Worm (Caenorhabditis elegans) whole organism, L1 larva: ENCODE results near the gene dnc-4.

Experiments used
- C04F5.9 ChIP-seq: sonication (generic microtip); optimal IDR thresholded peaks from 2 replicates; lab custom pipeline; 2016; ENCODE audit warnings: missing genetic modification characterization, missing compliant biosample characterization
- F16B12.6 ChIP-seq: fragments of 150-350 bp; optimal IDR thresholded peaks from 2 replicates; lab custom pipeline; 2014; ENCODE audit warnings: missing biosample characterization, missing genetic modification characterization
- ama-1 ChIP-seq: fragments of 150-350 bp; optimal IDR thresholded peaks from 2 replicates; lab custom pipeline; 2014
- blmp-1 ChIP-seq: fragments of 150-350 bp; optimal IDR thresholded peaks from 2 replicates; lab custom pipeline; 2014; ENCODE audit warnings: missing biosample characterization, missing genetic modification characterization
- ceh-8 ChIP-seq: fragments of 200-800 bp; sonication (Bioruptor generic); optimal IDR thresholded peaks from 2 replicates; lab custom pipeline; 2018; ENCODE audit warnings: mild to moderate bottlenecking, missing genetic modification characterization, moderate library complexity, missing compliant biosample characterization
- ceh-88 ChIP-seq: fragments of 200-800 bp; sonication (Bioruptor generic); IDR thresholded peaks from 2 replicates; pipeline ENCODE4 v1.3.6; 2022; ENCODE audit warnings: missing genetic modification characterization, missing compliant biosample characterization
- dpl-1 ChIP-seq, 3 experiments: fragments of 150-350 bp in 2 of 3; sonication (generic microtip) in 1 of 3; optimal IDR thresholded peaks; 2 replicates each; lab custom pipeline; 2014 to 2017; ENCODE audit warnings: missing biosample characterization in 3 of 3, missing genetic modification characterization in 3 of 3, missing genetic modification reagents in 3 of 3
- dsc-1 ChIP-seq: sonication (generic microtip); optimal IDR thresholded peaks from 2 replicates; lab custom pipeline; 2016; ENCODE audit warnings: mild to moderate bottlenecking, missing genetic modification characterization, missing compliant biosample characterization
- efl-1 ChIP-seq, 4 experiments: fragments of 150-350 bp; optimal IDR thresholded peaks in 3 of 4; peaks in 1 of 4; 1 replicate in 1 of 4; 2 replicates in 3 of 4; lab custom pipeline; 2014; ENCODE audit warnings: missing biosample characterization in 2 of 4, missing genetic modification characterization in 2 of 4, missing genetic modification reagents in 2 of 4
- egl-27 ChIP-seq, 2 experiments: fragments of 150-350 bp in 1 of 2; sonication (generic microtip); optimal IDR thresholded peaks; 3 replicates each; lab custom pipeline; 2017 to 2018; ENCODE audit warnings: missing biosample characterization in 2 of 2, missing genetic modification characterization in 2 of 2, missing genetic modification reagents in 2 of 2
- elt-2 ChIP-seq: sonication (generic microtip); optimal IDR thresholded peaks from 2 replicates; lab custom pipeline; 2016; ENCODE audit warnings: missing genetic modification characterization, mild to moderate bottlenecking, inconsistent platforms, missing compliant biosample characterization, missing genetic modification reagents
- fkh-4 ChIP-seq: sonication (generic microtip); optimal IDR thresholded peaks from 2 replicates; lab custom pipeline; 2016; ENCODE audit warnings: missing compliant biosample characterization, missing genetic modification characterization, borderline replicate concordance
- fkh-8 ChIP-seq: sonication (generic microtip); optimal IDR thresholded peaks from 2 replicates; lab custom pipeline; 2016; ENCODE audit warnings: mild to moderate bottlenecking, missing genetic modification characterization, missing compliant biosample characterization
- grh-1 ChIP-seq: fragments of 200-800 bp; sonication (Bioruptor generic); IDR thresholded peaks from 2 replicates; pipeline ENCODE4 v1.3.6; 2022; ENCODE audit warnings: missing genetic modification reagents, missing genetic modification characterization, missing compliant biosample characterization
- hpl-2 ChIP-seq: fragments of 150-350 bp; optimal IDR thresholded peaks from 2 replicates; lab custom pipeline; 2014; ENCODE audit warnings: missing biosample characterization, missing genetic modification reagents, missing genetic modification characterization
- lin-13 ChIP-seq: fragments of 150-350 bp; optimal IDR thresholded peaks from 2 replicates; lab custom pipeline; 2014; ENCODE audit warnings: missing biosample characterization, missing genetic modification reagents, missing genetic modification characterization
- lin-15B ChIP-seq: fragments of 150-350 bp; sonication (generic microtip); optimal IDR thresholded peaks from 3 replicates; lab custom pipeline; 2014; ENCODE audit warnings: missing biosample characterization, missing genetic modification characterization
- mdl-1 ChIP-seq, 2 experiments: fragments of 150-350 bp; optimal IDR thresholded peaks; 2 replicates each; lab custom pipeline; 2014 to 2017; ENCODE audit warnings: missing biosample characterization in 2 of 2, missing genetic modification characterization in 2 of 2, inconsistent platforms in 1 of 2
- mef-2 ChIP-seq: fragments of 150-350 bp; optimal IDR thresholded peaks from 2 replicates; lab custom pipeline; 2014; ENCODE audit warnings: missing biosample characterization, missing genetic modification characterization
- nhr-71 ChIP-seq: sonication (generic microtip); optimal IDR thresholded peaks from 2 replicates; lab custom pipeline; 2016; ENCODE audit warnings: mild to moderate bottlenecking, missing genetic modification characterization, moderate library complexity, missing compliant biosample characterization
- nhr-76 ChIP-seq: sonication (generic microtip); optimal IDR thresholded peaks from 2 replicates; lab custom pipeline; 2017; ENCODE audit warnings: missing biosample characterization, missing genetic modification characterization
- nhr-84 ChIP-seq: sonication (generic microtip); optimal IDR thresholded peaks from 2 replicates; lab custom pipeline; 2017; ENCODE audit warnings: missing biosample characterization, missing genetic modification characterization
- nhr-85 ChIP-seq: sonication (generic microtip); peaks from one replicate; lab custom pipeline; 2016; ENCODE audit warnings: missing genetic modification characterization, inconsistent platforms, missing compliant biosample characterization
- pqm-1 ChIP-seq: sonication (generic microtip); optimal IDR thresholded peaks from 3 replicates; lab custom pipeline; 2017; ENCODE audit warnings: missing biosample characterization, missing genetic modification characterization
- sox-4 ChIP-seq: sonication (generic microtip); optimal IDR thresholded peaks from 2 replicates; lab custom pipeline; 2016; ENCODE audit warnings: missing genetic modification characterization, missing compliant biosample characterization
- sptf-1 ChIP-seq: fragments of 150-350 bp; optimal IDR thresholded peaks from 2 replicates; lab custom pipeline; 2014; ENCODE audit warnings: missing biosample characterization, missing genetic modification characterization
- sup-37 ChIP-seq: fragments of 200-800 bp; sonication (Bioruptor generic); optimal IDR thresholded peaks from 2 replicates; lab custom pipeline; 2018; ENCODE audit warnings: mild to moderate bottlenecking, missing genetic modification characterization, missing compliant biosample characterization
- unc-130 ChIP-seq: fragments of 150-350 bp; optimal IDR thresholded peaks from 2 replicates; lab custom pipeline; 2017; ENCODE audit warnings: missing biosample characterization, missing genetic modification characterization, inconsistent platforms
- unc-86 ChIP-seq: sonication (generic microtip); optimal IDR thresholded peaks from 2 replicates; lab custom pipeline; 2016; ENCODE audit warnings: missing genetic modification characterization, missing compliant biosample characterization
- unc-98 ChIP-seq: fragments of 200-800 bp; sonication (Bioruptor generic); IDR thresholded peaks from 2 replicates; pipeline ENCODE4 v1.3.6; 2022; ENCODE audit warnings: missing genetic modification characterization, missing compliant biosample characterization
- xbp-1 ChIP-seq: sonication (generic microtip); optimal IDR thresholded peaks from 2 replicates; lab custom pipeline; 2016; ENCODE audit warnings: missing genetic modification characterization, missing compliant biosample characterization
- zag-1 ChIP-seq: fragments of 150-350 bp; optimal IDR thresholded peaks from 2 replicates; lab custom pipeline; 2014; ENCODE audit warnings: missing biosample characterization, missing genetic modification characterization

Gene dnc-4

ce11 chrIV:8006161-8006560 is 13.4 kb downstream of the dnc-4 start:
- TF ChIP-seq sptf-1 (tag; lab: Kevin White, UChicago) (no peak), grh-1 (GFP tag; lab: Robert Waterston, UW) (no peak), blmp-1 (tag; lab: Kevin White, UChicago) (no peak), ama-1 (lab: Kevin White, UChicago) (no peak), C04F5.9 (tag; lab: Kevin White, UChicago) (no peak), ceh-88 (GFP tag; lab: Robert Waterston, UW) (no peak), unc-98 (GFP tag; lab: Robert Waterston, UW) (no peak), fkh-4 (tag; lab: Kevin White, UChicago) (no peak), nhr-76 (tag; lab: Kevin White, UChicago) (no peak), unc-130 (tag; lab: Kevin White, UChicago) (no peak)

DNA sequence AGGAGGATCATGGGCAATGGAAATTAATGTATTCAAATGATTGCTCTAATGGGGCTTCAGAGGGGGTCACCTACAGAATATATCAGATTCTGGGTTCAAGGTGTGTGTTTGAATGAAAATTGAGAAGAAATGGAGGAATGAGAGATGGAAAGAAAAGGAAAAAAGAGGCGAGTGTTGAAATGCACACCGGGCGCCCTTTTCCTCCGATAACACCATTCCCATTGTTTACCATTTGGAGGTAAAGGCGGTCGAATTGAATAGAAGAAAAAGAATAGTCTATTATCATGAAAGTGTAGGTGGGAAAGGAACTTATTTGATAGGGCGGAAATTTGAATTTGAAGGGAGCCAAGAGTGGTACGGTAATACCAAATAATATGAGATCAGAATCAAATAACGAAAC is 14.2 kb downstream of the dnc-4 start:
- TF ChIP-seq nhr-85 (tag; lab: Kevin White, UChicago): no peak
- no peak for TF ChIP-seq fkh-8 (tag; lab: Kevin White, UChicago)
- TF ChIP-seq lin-13 (GFP tag; lab: Kevin White, UChicago): no peak
- no peak for TF ChIP-seq blmp-1 (tag; lab: Kevin White, UChicago)
- TF ChIP-seq elt-2 (tag; lab: Kevin White, UChicago): peak; percentile 18
- TF ChIP-seq mdl-1 (tag; optimal IDR thresholded peaks at IDR 0.05; lab: Kevin White, UChicago): no peak
- no peak for TF ChIP-seq nhr-84 (tag; lab: Kevin White, UChicago)
- TF ChIP-seq, all 84 proteins: peak for 1

ce11 chrIV:8004019-8004418 is 15.6 kb downstream of the dnc-4 start, which contains the start of gene rig-4:
TSS of gene rig-4 (minus strand) at chrIV:8004119.
- TF ChIP-seq mdl-1 (tag; optimal IDR thresholded peaks at IDR 0.05; lab: Kevin White, UChicago) (no peak), sup-37 (no peak), pqm-1 (tag; lab: Kevin White, UChicago) (no peak), dpl-1 (GFP tag; optimal IDR thresholded peaks at IDR 0.05; lab: Kevin White, UChicago) (no peak), zag-1 (tag; lab: Kevin White, UChicago) (no peak)

DNA sequence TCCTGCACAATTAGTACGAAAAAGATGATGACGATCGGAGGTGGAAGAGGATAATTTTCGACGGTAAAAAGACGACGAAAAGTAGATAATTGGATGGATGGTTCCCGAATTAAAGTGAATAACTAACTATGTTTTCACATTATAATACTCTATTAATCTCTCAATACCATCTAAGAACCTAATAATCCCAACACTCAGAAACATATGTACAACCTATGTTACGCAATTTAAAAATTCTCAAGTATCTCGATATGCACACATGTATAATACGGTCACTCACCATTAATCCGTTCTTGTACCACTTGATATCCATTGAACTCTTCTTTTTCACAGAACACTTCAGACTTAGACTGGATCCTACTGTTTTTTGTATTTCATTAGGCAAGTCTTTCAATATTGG is 18.8 kb downstream of the dnc-4 start:
- TF ChIP-seq nhr-85 (tag; lab: Kevin White, UChicago): peak; percentile 75
- no peak for TF ChIP-seq nhr-71 (tag; lab: Kevin White, UChicago)
- no peak for TF ChIP-seq F16B12.6 (tag; lab: Kevin White, UChicago)
- peak; percentile 43 for TF ChIP-seq blmp-1 (tag; lab: Kevin White, UChicago)
- TF ChIP-seq, all 84 proteins: peak for 2

DNA sequence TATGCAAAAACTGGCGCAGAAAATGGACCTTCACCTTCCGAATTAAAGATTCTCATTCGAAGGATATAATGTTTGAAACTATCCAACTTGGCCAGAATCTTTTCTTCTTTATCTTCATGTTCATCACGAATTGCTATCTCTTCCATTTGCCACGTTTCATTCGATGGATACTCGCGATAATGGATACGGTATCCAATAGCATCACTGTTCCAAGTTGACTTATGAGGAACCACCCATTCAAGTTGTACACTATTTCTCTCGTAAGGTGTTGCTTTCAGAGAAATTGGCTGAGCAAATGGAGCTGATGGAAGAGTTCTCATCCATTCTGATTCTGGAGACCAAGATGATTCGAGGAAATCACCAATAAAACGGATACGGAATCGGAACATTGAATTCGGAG is 24.9 kb downstream of the dnc-4 start:
- TF ChIP-seq egl-27 (tag; optimal IDR thresholded peaks at IDR 0.05; lab: Kevin White, UChicago): no peak
- no peak for TF ChIP-seq efl-1 (optimal IDR thresholded peaks at IDR 0.05; lab: Kevin White, UChicago)
- peak in 1 of 2 experiments; percentile 51 for TF ChIP-seq efl-1 (GFP tag; optimal IDR thresholded peaks at IDR 0.05 in 1 of 2; lab: Kevin White, UChicago)
- no peak for TF ChIP-seq ceh-8 (GFP tag; lab: Kevin White, UChicago)
- TF ChIP-seq, all 84 proteins: peak for 1

- TF ChIP-seq dsc-1 (no peak), C04F5.9 (tag; lab: Kevin White, UChicago) (no peak), unc-98 (GFP tag; lab: Robert Waterston, UW) (no peak), sox-4 (tag; lab: Kevin White, UChicago) (no peak), xbp-1 (tag; lab: Kevin White, UChicago) (no peak), mef-2 (tag; lab: Kevin White, UChicago) (no peak), hpl-2 (GFP tag; lab: Kevin White, UChicago) (no peak), nhr-84 (tag; lab: Kevin White, UChicago) (no peak), unc-86 (tag; lab: Kevin White, UChicago) (no peak), zag-1 (tag; lab: Kevin White, UChicago) (no peak), unc-130 (tag; lab: Kevin White, UChicago) (no peak), blmp-1 (tag; lab: Kevin White, UChicago) (no peak), lin-15B (tag; lab: Kevin White, UChicago) (no peak)
These were observed 31.2 kb downstream of the dnc-4 start, which contains the start of gene col-115 for ce11 chrIV:7988385-7988784. TSS of gene col-115 (plus strand) at chrIV:7988685.
